Worm (Caenorhabditis elegans) whole organism, young adult: ENCODE data around the gene gei-15.

ENCODE experiments used
- C17E4.6 ChIP-seq: fragments of 200-800 bp; sonication (Bioruptor generic); IDR thresholded peaks from 2 replicates; pipeline ENCODE4 v1.3.6; 2022; ENCODE audit warnings: missing genetic modification reagents, missing genetic modification characterization, missing compliant biosample characterization
- Y56A3A.18 ChIP-seq: fragments of 200-800 bp; sonication (Bioruptor generic); IDR thresholded peaks from 2 replicates; pipeline ENCODE4 v1.3.6; 2022; ENCODE audit warnings: missing genetic modification reagents, missing genetic modification characterization, missing compliant biosample characterization
- athp-1 ChIP-seq: sonication (generic microtip); optimal IDR thresholded peaks from 2 replicates; lab custom pipeline; 2017; ENCODE audit warnings: mild to moderate bottlenecking, missing genetic modification characterization, missing compliant biosample characterization
- dpff-1 ChIP-seq: sonication (generic microtip); optimal IDR thresholded peaks from 2 replicates; lab custom pipeline; 2017; ENCODE audit warnings: mild to moderate bottlenecking, missing genetic modification characterization, missing compliant biosample characterization
- efl-1 ChIP-seq: fragments of 150-350 bp; optimal IDR thresholded peaks from 2 replicates; lab custom pipeline; 2014; ENCODE audit warnings: missing biosample characterization, missing genetic modification reagents, missing genetic modification characterization
- ekl-4 ChIP-seq: fragments of 200-800 bp; sonication (Bioruptor generic); IDR thresholded peaks from 2 replicates; pipeline ENCODE4 v1.3.6; 2022; ENCODE audit warnings: missing genetic modification reagents, missing genetic modification characterization, missing compliant biosample characterization
- lsl-1 ChIP-seq: fragments of 200-800 bp; sonication (Bioruptor generic); optimal IDR thresholded peaks from 2 replicates; lab custom pipeline; 2018; ENCODE audit warnings: mild to moderate bottlenecking, missing genetic modification characterization, moderate library complexity, missing compliant biosample characterization
- nhr-90 ChIP-seq: sonication (generic microtip); optimal IDR thresholded peaks from 2 replicates; lab custom pipeline; 2016; ENCODE audit warnings: missing genotype, mild to moderate bottlenecking, missing genetic modification characterization, missing compliant biosample characterization
- pha-4 ChIP-seq: fragments of 150-350 bp; sonication (generic microtip); optimal IDR thresholded peaks from 2 replicates; lab custom pipeline; 2014; ENCODE audit warnings: missing biosample characterization, missing genetic modification reagents, missing genetic modification characterization
- snpc-1.1 ChIP-seq: sonication (generic microtip); optimal IDR thresholded peaks from 2 replicates; lab custom pipeline; 2017; ENCODE audit warnings: missing genetic modification characterization, mild to moderate bottlenecking, missing compliant biosample characterization, antibody characterized with exemption, moderate library complexity, missing genotype, missing genetic modification reagents; ENCODE audit not compliant: insufficient read depth
- ztf-3 ChIP-seq: fragments of 200-800 bp; sonication (Bioruptor generic); optimal IDR thresholded peaks from 2 replicates; lab custom pipeline; 2018; ENCODE audit warnings: mild to moderate bottlenecking, missing genetic modification characterization, missing compliant biosample characterization
- ztf-6 ChIP-seq: fragments of 200-800 bp; sonication (Bioruptor generic); IDR thresholded peaks from 2 replicates; pipeline ENCODE4 v1.3.6; 2022; ENCODE audit warnings: missing genetic modification reagents, missing genetic modification characterization, missing compliant biosample characterization

ce11 chrX:6795843-6796521 lies 27.1 kb downstream of the gei-15 start:
- no peak for TF ChIP-seq lsl-1 (GFP tag; lab: Kevin White, UChicago)
- TF ChIP-seq pha-4 (tag; lab: Kevin White, UChicago), result no peak
- TF ChIP-seq Y56A3A.18, result no peak
- TF ChIP-seq athp-1 (tag; lab: Kevin White, UChicago), result no peak
- no peak for TF ChIP-seq ztf-3 (GFP tag; lab: Kevin White, UChicago)
- TF ChIP-seq efl-1 (GFP tag; lab: Kevin White, UChicago), result no peak
- no peak for TF ChIP-seq ztf-6 (GFP tag; lab: Robert Waterston, UW)
- no peak for TF ChIP-seq nhr-90 (tag; lab: Kevin White, UChicago)
- no peak for TF ChIP-seq C17E4.6
- no peak for TF ChIP-seq dpff-1
- TF ChIP-seq snpc-1.1 (tag; lab: Kevin White, UChicago), result no peak
- no peak for TF ChIP-seq ekl-4 (GFP tag; lab: Robert Waterston, UW)
